Worm (Caenorhabditis elegans) whole organism, young adult: ENCODE measurements around the gene pros-1.

Experiments used
- B0019.2 ChIP-seq: fragments of 200-800 bp; sonication (Bioruptor generic); conservative IDR thresholded peaks from 2 replicates; pipeline ENCODE4 v1.3.6; 2022; ENCODE audit warnings: missing genetic modification reagents, missing genetic modification characterization, missing compliant biosample characterization
- C06A6.2 ChIP-seq: fragments of 200-800 bp; sonication (Bioruptor generic); conservative IDR thresholded peaks from 2 replicates; pipeline ENCODE4 v1.3.6; 2022; ENCODE audit warnings: missing genetic modification characterization, missing compliant biosample characterization
- C17E4.6 ChIP-seq: fragments of 200-800 bp; sonication (Bioruptor generic); IDR thresholded peaks from 2 replicates; pipeline ENCODE4 v1.3.6; 2022; ENCODE audit warnings: missing genetic modification reagents, missing genetic modification characterization, missing compliant biosample characterization
- F23B12.7 ChIP-seq: sonication (generic microtip); optimal IDR thresholded peaks from 2 replicates; lab custom pipeline; 2017; ENCODE audit warnings: missing genetic modification characterization, mild to moderate bottlenecking, missing compliant biosample characterization, antibody characterized with exemption, moderate library complexity; ENCODE audit not compliant: insufficient read depth
- F33H1.4 ChIP-seq: fragments of 200-800 bp; sonication (Bioruptor generic); IDR thresholded peaks from 2 replicates; pipeline ENCODE4 v1.3.6; 2022; ENCODE audit warnings: missing genetic modification reagents, missing genetic modification characterization, missing compliant biosample characterization
- F39B2.1 ChIP-seq: fragments of 200-800 bp; sonication (Bioruptor generic); IDR thresholded peaks from 2 replicates; pipeline ENCODE4 v1.3.6; 2022; ENCODE audit warnings: missing genetic modification reagents, missing genetic modification characterization, missing compliant biosample characterization
- F57A8.1 ChIP-seq: fragments of 200-800 bp; sonication (Bioruptor generic); optimal IDR thresholded peaks from 2 replicates; lab custom pipeline; 2018; ENCODE audit warnings: mild to moderate bottlenecking, missing genetic modification characterization, moderate library complexity, missing compliant biosample characterization
- F57C9.4 ChIP-seq: sonication (generic microtip); optimal IDR thresholded peaks from 2 replicates; lab custom pipeline; 2017; ENCODE audit warnings: mild to moderate bottlenecking, missing genetic modification characterization, missing compliant biosample characterization
- Y56A3A.18 ChIP-seq: fragments of 200-800 bp; sonication (Bioruptor generic); IDR thresholded peaks from 2 replicates; pipeline ENCODE4 v1.3.6; 2022; ENCODE audit warnings: missing genetic modification reagents, missing genetic modification characterization, missing compliant biosample characterization
- aptf-2 ChIP-seq: fragments of 200-800 bp; sonication (Bioruptor generic); conservative IDR thresholded peaks from 2 replicates; pipeline ENCODE4 v1.3.6; 2022; ENCODE audit warnings: missing genetic modification reagents, missing genetic modification characterization, missing compliant biosample characterization
- attf-5 ChIP-seq: fragments of 200-800 bp; sonication (Bioruptor generic); optimal IDR thresholded peaks from 2 replicates; lab custom pipeline; 2018; ENCODE audit warnings: mild to moderate bottlenecking, missing genetic modification characterization, missing compliant biosample characterization
- attf-6 ChIP-seq: fragments of 200-800 bp; sonication (Bioruptor generic); IDR thresholded peaks from 2 replicates; pipeline ENCODE4 v1.3.6; 2022; ENCODE audit warnings: missing genetic modification reagents, missing genetic modification characterization, missing compliant biosample characterization
- bed-2 ChIP-seq: fragments of 200-800 bp; sonication (Bioruptor generic); IDR thresholded peaks from 2 replicates; pipeline ENCODE4 v1.3.6; 2022; ENCODE audit warnings: missing genetic modification reagents, missing genetic modification characterization, missing compliant biosample characterization
- ccch-3 ChIP-seq: fragments of 200-800 bp; sonication (Bioruptor generic); optimal IDR thresholded peaks from 2 replicates; lab custom pipeline; 2018; ENCODE audit warnings: mild to moderate bottlenecking, missing genetic modification characterization, missing compliant biosample characterization
- ceh-40 ChIP-seq: fragments of 200-800 bp; sonication (Bioruptor generic); IDR thresholded peaks from 2 replicates; pipeline ENCODE4 v1.3.6; 2022; ENCODE audit warnings: missing genetic modification characterization, missing compliant biosample characterization
- ceh-58 ChIP-seq: fragments of 200-800 bp; sonication (Bioruptor generic); IDR thresholded peaks from 2 replicates; pipeline ENCODE4 v1.3.6; 2022; ENCODE audit warnings: missing genetic modification characterization, missing compliant biosample characterization
- die-1 ChIP-seq: sonication (generic microtip); optimal IDR thresholded peaks from 2 replicates; lab custom pipeline; 2016; ENCODE audit warnings: missing genotype, mild to moderate bottlenecking, missing genetic modification characterization, missing compliant biosample characterization
- dox-1 ChIP-seq: fragments of 200-800 bp; sonication (Bioruptor generic); IDR thresholded peaks from 2 replicates; pipeline ENCODE4 v1.3.6; 2022; ENCODE audit warnings: missing genetic modification reagents, missing genetic modification characterization, missing compliant biosample characterization
- dpff-1 ChIP-seq: sonication (generic microtip); optimal IDR thresholded peaks from 2 replicates; lab custom pipeline; 2017; ENCODE audit warnings: mild to moderate bottlenecking, missing genetic modification characterization, missing compliant biosample characterization
- efl-1 ChIP-seq: fragments of 150-350 bp; optimal IDR thresholded peaks from 2 replicates; lab custom pipeline; 2014; ENCODE audit warnings: missing biosample characterization, missing genetic modification reagents, missing genetic modification characterization
- him-1 ChIP-seq: sonication (generic microtip); optimal IDR thresholded peaks from 2 replicates; lab custom pipeline; 2016; ENCODE audit warnings: missing genotype, missing genetic modification reagents, missing genetic modification characterization, missing compliant biosample characterization
- hlh-26 ChIP-seq: fragments of 200-800 bp; sonication (Bioruptor generic); conservative IDR thresholded peaks from 2 replicates; pipeline ENCODE4 v1.3.6; 2022; ENCODE audit warnings: missing genetic modification reagents, missing genetic modification characterization, missing compliant biosample characterization
- lin-35 ChIP-seq, 3 experiments: fragments of 150-350 bp in 2 of 3; sonication (generic microtip) in 1 of 3; optimal IDR thresholded peaks; 2 replicates each; lab custom pipeline; 2014 to 2018; ENCODE audit warnings: missing biosample characterization in 3 of 3, missing genetic modification characterization in 3 of 3, missing genetic modification reagents in 3 of 3
- lsl-1 ChIP-seq: fragments of 200-800 bp; sonication (Bioruptor generic); optimal IDR thresholded peaks from 2 replicates; lab custom pipeline; 2018; ENCODE audit warnings: mild to moderate bottlenecking, missing genetic modification characterization, moderate library complexity, missing compliant biosample characterization
- lsy-27 ChIP-seq: sonication (generic microtip); optimal IDR thresholded peaks from 2 replicates; lab custom pipeline; 2017; ENCODE audit warnings: missing genetic modification characterization, mild to moderate bottlenecking, missing compliant biosample characterization, antibody characterized with exemption, missing genotype, borderline replicate concordance; ENCODE audit not compliant: insufficient read depth
- madf-3 ChIP-seq: fragments of 200-800 bp; sonication (Bioruptor generic); IDR thresholded peaks from 2 replicates; pipeline ENCODE4 v1.3.6; 2022; ENCODE audit warnings: missing genetic modification reagents, missing genetic modification characterization, missing compliant biosample characterization
- nhr-179 ChIP-seq: sonication (generic microtip); optimal IDR thresholded peaks from 2 replicates; lab custom pipeline; 2016; ENCODE audit warnings: mild to moderate bottlenecking, missing genetic modification characterization, missing compliant biosample characterization
- nhr-27 ChIP-seq: fragments of 200-800 bp; sonication (Bioruptor generic); optimal IDR thresholded peaks from 2 replicates; lab custom pipeline; 2018; ENCODE audit warnings: mild to moderate bottlenecking, missing genetic modification characterization, moderate library complexity, missing compliant biosample characterization
- pbrm-1 ChIP-seq: fragments of 200-800 bp; sonication (Bioruptor generic); IDR thresholded peaks from 2 replicates; pipeline ENCODE4 v1.3.6; 2022; ENCODE audit warnings: missing genetic modification reagents, missing genetic modification characterization, missing compliant biosample characterization
- pha-4 ChIP-seq: fragments of 150-350 bp; sonication (generic microtip); optimal IDR thresholded peaks from 2 replicates; lab custom pipeline; 2014; ENCODE audit warnings: missing biosample characterization, missing genetic modification reagents, missing genetic modification characterization
- rec-8 ChIP-seq, 2 experiments: sonication (generic microtip); optimal IDR thresholded peaks; 2 replicates each; lab custom pipeline; 2016; ENCODE audit warnings: mild to moderate bottlenecking in 2 of 2, missing genetic modification characterization in 2 of 2, missing genetic modification reagents in 2 of 2, missing genotype in 2 of 2, missing biosample characterization in 1 of 2, missing compliant biosample characterization in 1 of 2, moderate library complexity in 1 of 2
- snpc-1.3 ChIP-seq: sonication (generic microtip); optimal IDR thresholded peaks from 2 replicates; lab custom pipeline; 2017; ENCODE audit warnings: missing genetic modification characterization, mild to moderate bottlenecking, missing compliant biosample characterization, antibody characterized with exemption, moderate library complexity, missing genotype, missing genetic modification reagents; ENCODE audit not compliant: insufficient read depth
- zim-3 ChIP-seq: sonication (generic microtip); optimal IDR thresholded peaks from 2 replicates; lab custom pipeline; 2017; ENCODE audit warnings: mild to moderate bottlenecking, missing genetic modification characterization, moderate library complexity, missing compliant biosample characterization
- ztf-25 ChIP-seq: fragments of 200-800 bp; sonication (Bioruptor generic); IDR thresholded peaks from 2 replicates; pipeline ENCODE4 v1.3.6; 2022; ENCODE audit warnings: missing genetic modification reagents, missing genetic modification characterization, missing compliant biosample characterization
- ztf-28 ChIP-seq: fragments of 200-800 bp; sonication (Bioruptor generic); IDR thresholded peaks from 2 replicates; pipeline ENCODE4 v1.3.6; 2022; ENCODE audit warnings: missing genetic modification reagents, missing genetic modification characterization, missing compliant biosample characterization

pros-1 gene

DNA sequence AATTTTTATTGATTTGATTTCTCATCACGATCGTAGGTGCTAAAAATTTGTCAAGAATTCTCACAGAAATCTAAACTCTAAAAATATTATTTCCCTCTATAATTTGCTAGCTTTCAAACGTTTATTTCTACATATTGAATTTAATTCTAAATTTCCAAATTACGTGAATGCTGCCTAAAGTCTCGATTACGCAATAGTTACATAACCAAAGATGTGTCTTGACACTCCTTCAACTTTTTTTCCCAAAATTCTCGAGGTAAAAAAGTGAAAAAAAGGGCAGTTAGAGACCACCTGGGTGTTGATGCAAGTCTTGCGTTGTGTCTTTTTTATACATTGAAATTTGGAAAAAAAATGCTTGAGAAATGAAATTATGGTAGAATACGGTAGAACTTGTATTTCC is 15.3 kb upstream of the pros-1 start:
- TF ChIP-seq lsy-27 (tag; lab: Kevin White, UChicago) = no peak
- no peak for TF ChIP-seq madf-3
- TF ChIP-seq zim-3 (tag; lab: Kevin White, UChicago) = no peak
- no peak for TF ChIP-seq B0019.2 (GFP tag; lab: Robert Waterston, UW)
- no peak for TF ChIP-seq nhr-27 (tag; lab: Kevin White, UChicago)
- TF ChIP-seq pbrm-1 (GFP tag; lab: Robert Waterston, UW) = no peak
- no peak for TF ChIP-seq ztf-25 (GFP tag; lab: Robert Waterston, UW)
- no peak for TF ChIP-seq snpc-1.3 (tag; lab: Kevin White, UChicago)
- no peak for TF ChIP-seq F57C9.4 (tag; lab: Kevin White, UChicago)
- no peak for TF ChIP-seq ceh-40
- TF ChIP-seq rec-8 (tag; optimal IDR thresholded peaks at IDR 0.05; lab: Kevin White, UChicago) = no peak
- TF ChIP-seq F57A8.1 (GFP tag; lab: Kevin White, UChicago) = no peak
- no peak for TF ChIP-seq ccch-3 (GFP tag; lab: Kevin White, UChicago)
- TF ChIP-seq bed-2 (GFP tag; lab: Robert Waterston, UW) = no peak
- TF ChIP-seq attf-6 (GFP tag; lab: Robert Waterston, UW) = no peak
- TF ChIP-seq aptf-2 = no peak
- no peak for TF ChIP-seq him-1
- TF ChIP-seq F23B12.7 (tag; lab: Kevin White, UChicago) = no peak
- TF ChIP-seq, all 124 proteins: peak for 0

DNA sequence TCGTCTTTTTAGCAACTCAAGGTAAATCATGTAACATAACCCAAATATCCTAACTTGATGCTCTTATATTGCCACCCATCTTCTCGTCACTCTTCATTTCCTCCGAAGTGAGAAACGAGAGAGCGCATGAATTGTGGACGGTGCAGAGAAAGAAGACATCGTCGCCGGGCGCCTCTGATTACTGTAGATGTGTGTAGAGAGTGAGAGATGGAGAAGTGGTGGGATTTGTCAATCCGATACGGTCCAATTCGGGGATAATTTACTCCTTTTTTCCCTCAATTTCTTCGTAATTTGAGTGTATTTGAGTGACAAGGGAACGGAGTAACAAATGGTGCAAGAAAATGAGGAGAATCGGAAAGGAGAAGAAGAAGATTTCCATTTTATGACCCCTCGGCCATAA is 6.0 kb upstream of the pros-1 start:
- TF ChIP-seq F39B2.1 (GFP tag; lab: Robert Waterston, UW) = no peak
- no peak for TF ChIP-seq F33H1.4 (GFP tag; lab: Robert Waterston, UW)
- no peak for TF ChIP-seq Y56A3A.18 (GFP tag; lab: Robert Waterston, UW)
- TF ChIP-seq pha-4 (tag; lab: Kevin White, UChicago) = no peak
- no peak for TF ChIP-seq dox-1 (GFP tag; lab: Robert Waterston, UW)
- TF ChIP-seq C06A6.2 (GFP tag; lab: Robert Waterston, UW) = no peak
- no peak for TF ChIP-seq die-1 (tag; lab: Kevin White, UChicago)
- no peak for TF ChIP-seq efl-1 (GFP tag; lab: Kevin White, UChicago)
- TF ChIP-seq lin-35 (GFP tag; optimal IDR thresholded peaks at IDR 0.05; lab: Kevin White, UChicago) = no peak
- no peak for TF ChIP-seq C17E4.6
- no peak for TF ChIP-seq hlh-26
- TF ChIP-seq dpff-1 (tag; lab: Kevin White, UChicago) = no peak
- TF ChIP-seq ceh-58 (GFP tag; lab: Robert Waterston, UW) = no peak
- TF ChIP-seq F57C9.4 (tag; lab: Kevin White, UChicago) = no peak
- no peak for TF ChIP-seq lsl-1

DNA sequence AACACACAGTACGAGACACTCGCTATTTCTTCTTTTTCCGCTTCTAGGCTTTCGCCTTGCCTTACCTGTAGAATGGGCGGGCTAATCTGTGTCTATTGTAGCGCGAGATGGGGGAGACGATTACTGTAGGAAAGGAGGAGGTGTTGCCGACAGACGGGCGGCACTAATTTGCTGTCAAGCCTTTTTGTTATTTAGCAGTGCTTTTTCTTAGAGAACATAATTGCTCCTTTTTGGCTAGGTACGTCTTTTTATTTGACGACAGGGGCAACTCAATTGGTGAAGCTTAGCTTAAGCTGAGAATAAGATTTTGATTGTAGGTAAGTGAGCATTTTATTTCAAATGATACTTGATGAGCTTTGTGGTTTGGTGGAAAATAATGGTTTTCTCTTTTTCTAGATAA is 3.4 kb upstream of the pros-1 start:
- TF ChIP-seq ztf-28 (0 out of 2 replicates have a peak, but pooled peaks have one; percentile 8), nhr-179 (tag; lab: Kevin White, UChicago) (no peak), attf-5 (GFP tag; lab: Kevin White, UChicago) (no peak)
